Fruit fly (Drosophila melanogaster) whole organism, embryonic: ENCODE data around the gene CG15296.

Source experiments
- ATbp ChIP-seq: fragments of 200-800 bp; sonication (Bioruptor generic); optimal IDR thresholded peaks from 2 replicates; lab custom pipeline; 2017; ENCODE audit warnings: missing biosample characterization, mild to moderate bottlenecking, missing genetic modification characterization, missing genetic modification reagents
- CG10147 ChIP-seq: fragments of 200-800 bp; sonication (Bioruptor generic); optimal IDR thresholded peaks from 2 replicates; lab custom pipeline; 2019; ENCODE audit warnings: missing biosample characterization, mild to moderate bottlenecking, missing genetic modification characterization, moderate library complexity
- CG10274 ChIP-seq: fragments of 200-800 bp; sonication (Bioruptor generic); optimal IDR thresholded peaks from 3 replicates; lab custom pipeline; 2017; ENCODE audit warnings: missing biosample characterization, mild to moderate bottlenecking, missing genetic modification characterization
- CG10979 ChIP-seq: fragments of 200-800 bp; sonication (Bioruptor generic); optimal IDR thresholded peaks from 2 replicates; lab custom pipeline; 2018; ENCODE audit warnings: missing biosample characterization, mild to moderate bottlenecking, missing genetic modification characterization, moderate library complexity
- CG11398 ChIP-seq: fragments of 200-800 bp; sonication (Bioruptor generic); optimal IDR thresholded peaks from 2 replicates; lab custom pipeline; 2016; ENCODE audit warnings: missing biosample characterization, missing genetic modification characterization
- CG12769 ChIP-seq: fragments of 200-800 bp; sonication (Bioruptor generic); optimal IDR thresholded peaks from 2 replicates; lab custom pipeline; 2019; ENCODE audit warnings: missing biosample characterization, mild to moderate bottlenecking, missing genetic modification characterization, moderate library complexity
- CG13123 ChIP-seq: fragments of 200-800 bp; sonication (Bioruptor generic); optimal IDR thresholded peaks from 2 replicates; lab custom pipeline; 2016; ENCODE audit warnings: missing biosample characterization, missing genetic modification characterization
- CG13287 ChIP-seq: fragments of 200-800 bp; sonication (Bioruptor generic); IDR thresholded peaks from 2 replicates; pipeline ENCODE4 v1.3.6; 2022; ENCODE audit warnings: missing biosample characterization, missing genetic modification characterization; ENCODE audit not compliant: partially characterized antibody
- CG13775 ChIP-seq: fragments of 200-800 bp; sonication (Bioruptor generic); optimal IDR thresholded peaks from 3 replicates; lab custom pipeline; 2017; ENCODE audit warnings: missing biosample characterization, mild to moderate bottlenecking, missing genetic modification characterization
- CG14965 ChIP-seq: fragments of 200-800 bp; sonication (Bioruptor generic); optimal IDR thresholded peaks from 2 replicates; lab custom pipeline; 2016; ENCODE audit warnings: missing biosample characterization, missing genetic modification characterization, borderline replicate concordance
- CG15479 ChIP-seq: fragments of 200-800 bp; sonication (Bioruptor generic); optimal IDR thresholded peaks from 3 replicates; lab custom pipeline; 2019; ENCODE audit warnings: missing biosample characterization, mild to moderate bottlenecking, missing genetic modification characterization, moderate library complexity
- CG16815 ChIP-seq: fragments of 200-800 bp; sonication (Bioruptor generic); optimal IDR thresholded peaks from 3 replicates; lab custom pipeline; 2017; ENCODE audit warnings: missing biosample characterization, mild to moderate bottlenecking, missing genetic modification characterization
- CG17361 ChIP-seq: fragments of 200-800 bp; sonication (Bioruptor generic); IDR thresholded peaks from 3 replicates; pipeline ENCODE4 v1.3.6; 2022; ENCODE audit warnings: missing biosample characterization, missing genetic modification characterization
- CG17568 ChIP-seq: fragments of 200-800 bp; sonication (Bioruptor generic); optimal IDR thresholded peaks from 2 replicates; lab custom pipeline; 2018; ENCODE audit warnings: missing biosample characterization, mild to moderate bottlenecking, missing genetic modification characterization, moderate library complexity
- CG18764 ChIP-seq: fragments of 200-800 bp; sonication (Bioruptor generic); optimal IDR thresholded peaks from 3 replicates; lab custom pipeline; 2016; ENCODE audit warnings: missing biosample characterization, missing genetic modification characterization
- CG2199 ChIP-seq: fragments of 200-800 bp; sonication (Bioruptor generic); IDR thresholded peaks from 3 replicates; pipeline ENCODE4 v1.3.6; 2022; ENCODE audit warnings: missing biosample characterization, missing genetic modification characterization
- CG2202 ChIP-seq: fragments of 200-800 bp; sonication (Bioruptor generic); optimal IDR thresholded peaks from 2 replicates; lab custom pipeline; 2018; ENCODE audit warnings: missing biosample characterization, mild to moderate bottlenecking, missing genetic modification characterization
- CG32772 ChIP-seq: fragments of 200-800 bp; sonication (Bioruptor generic); IDR thresholded peaks from 2 replicates; pipeline ENCODE4 v1.3.6; 2022; ENCODE audit warnings: missing biosample characterization, missing genetic modification characterization
- CG42726 ChIP-seq: fragments of 200-800 bp; sonication (Bioruptor generic); IDR thresholded peaks from 2 replicates; pipeline ENCODE4 v1.3.6; 2022; ENCODE audit warnings: missing biosample characterization, missing genetic modification characterization; ENCODE audit not compliant: partially characterized antibody
- CG6765 ChIP-seq: fragments of 200-800 bp; sonication (Bioruptor generic); optimal IDR thresholded peaks from 3 replicates; lab custom pipeline; 2017; ENCODE audit warnings: missing biosample characterization, mild to moderate bottlenecking, missing genetic modification characterization
- D19B ChIP-seq: fragments of 200-800 bp; sonication (Bioruptor generic); optimal IDR thresholded peaks from 2 replicates; lab custom pipeline; 2017; ENCODE audit warnings: missing biosample characterization, mild to moderate bottlenecking, missing genetic modification characterization
- Doc2 ChIP-seq: fragments of 200-800 bp; sonication (Bioruptor generic); IDR thresholded peaks from 2 replicates; pipeline ENCODE4 v1.3.6; 2022; ENCODE audit warnings: missing biosample characterization, missing genetic modification characterization
- Dp ChIP-seq: fragments of 200-800 bp; sonication (Bioruptor generic); optimal IDR thresholded peaks from 2 replicates; lab custom pipeline; 2018; ENCODE audit warnings: missing biosample characterization, mild to moderate bottlenecking, missing genetic modification characterization, moderate library complexity
- Gug ChIP-seq: fragments of 200-800 bp; sonication (Bioruptor generic); IDR thresholded peaks from 4 replicates; pipeline ENCODE4 v1.3.6; 2022; ENCODE audit warnings: missing biosample characterization, missing genetic modification characterization
- HLHmδ ChIP-seq: fragments of 200-800 bp; sonication (Bioruptor generic); optimal IDR thresholded peaks from 2 replicates; lab custom pipeline; 2018; ENCODE audit warnings: missing biosample characterization, mild to moderate bottlenecking, missing genetic modification characterization, moderate library complexity
- Hey ChIP-seq: fragments of 200-800 bp; sonication (Bioruptor generic); optimal IDR thresholded peaks from 3 replicates; lab custom pipeline; 2018; ENCODE audit warnings: missing biosample characterization, mild to moderate bottlenecking, missing genetic modification characterization
- Jarid2 ChIP-seq: fragments of 200-800 bp; sonication (Bioruptor generic); optimal IDR thresholded peaks from 3 replicates; lab custom pipeline; 2017; ENCODE audit warnings: mild to moderate bottlenecking, missing biosample characterization, missing genetic modification reagents, missing genetic modification characterization
- Neu2 ChIP-seq: fragments of 200-800 bp; sonication (Bioruptor generic); optimal IDR thresholded peaks from 3 replicates; lab custom pipeline; 2016; ENCODE audit warnings: missing biosample characterization, missing genetic modification characterization, borderline replicate concordance
- NfI ChIP-seq: fragments of 200-800 bp; sonication (Bioruptor generic); optimal IDR thresholded peaks from 3 replicates; lab custom pipeline; 2018; ENCODE audit warnings: missing biosample characterization, mild to moderate bottlenecking, missing genetic modification characterization, moderate library complexity
- Poxn ChIP-seq: fragments of 200-800 bp; sonication (Bioruptor generic); IDR thresholded peaks from 2 replicates; pipeline ENCODE4 v1.3.6; 2022; ENCODE audit warnings: missing biosample characterization, missing genetic modification characterization
- Sry-δ ChIP-seq: fragments of 200-800 bp; sonication (Bioruptor generic); optimal IDR thresholded peaks from 2 replicates; lab custom pipeline; 2016; ENCODE audit warnings: missing biosample characterization, missing genetic modification characterization
- Tbp ChIP-seq: fragments of >200 bp; optimal IDR thresholded peaks from 2 replicates; lab custom pipeline; 2018; ENCODE audit warnings: missing biosample characterization, missing genetic modification characterization
- YL-1 ChIP-seq: fragments of 200-800 bp; sonication (Bioruptor generic); optimal IDR thresholded peaks from 3 replicates; lab custom pipeline; 2017; ENCODE audit warnings: missing biosample characterization, mild to moderate bottlenecking, missing genetic modification characterization
- ash1 ChIP-seq: fragments of 200-800 bp; sonication (Bioruptor generic); optimal IDR thresholded peaks from 2 replicates; lab custom pipeline; 2018; ENCODE audit warnings: missing biosample characterization, mild to moderate bottlenecking, missing genetic modification characterization
- bigmax ChIP-seq: fragments of 200-800 bp; sonication (Bioruptor generic); optimal IDR thresholded peaks from 2 replicates; lab custom pipeline; 2018; ENCODE audit warnings: missing biosample characterization, mild to moderate bottlenecking, missing genetic modification characterization
- chm ChIP-seq: fragments of 200-800 bp; sonication (Bioruptor generic); IDR thresholded peaks from 2 replicates; pipeline ENCODE4 v1.3.6; 2022; ENCODE audit warnings: missing biosample characterization, missing genetic modification characterization
- eyg ChIP-seq: fragments of 200-800 bp; sonication (Bioruptor generic); optimal IDR thresholded peaks from 3 replicates; lab custom pipeline; 2016; ENCODE audit warnings: missing biosample characterization, missing genetic modification characterization
- fd3F ChIP-seq: fragments of 200-800 bp; sonication (Bioruptor generic); optimal IDR thresholded peaks from 2 replicates; lab custom pipeline; 2018; ENCODE audit warnings: missing biosample characterization, mild to moderate bottlenecking, missing genetic modification characterization, moderate library complexity
- gce ChIP-seq: fragments of 200-800 bp; sonication (Bioruptor generic); IDR thresholded peaks from 3 replicates; pipeline ENCODE4 v1.3.6; 2022; ENCODE audit warnings: missing biosample characterization, missing genetic modification characterization
- gro ChIP-seq: fragments of 200-800 bp; sonication (Bioruptor generic); optimal IDR thresholded peaks from 2 replicates; lab custom pipeline; 2016; ENCODE audit warnings: missing biosample characterization, missing genetic modification characterization
- gsb-n ChIP-seq: fragments of 200-800 bp; sonication (Bioruptor generic); optimal IDR thresholded peaks from 3 replicates; lab custom pipeline; 2018; ENCODE audit warnings: missing biosample characterization, mild to moderate bottlenecking, missing genetic modification characterization
- h ChIP-seq: fragments of >200 bp; optimal IDR thresholded peaks from 2 replicates; lab custom pipeline; 2017
- insv ChIP-seq, 2 experiments: fragments of 200-800 bp; sonication (Bioruptor generic); optimal IDR thresholded peaks; 3 replicates each; lab custom pipeline; 2016 to 2018; ENCODE audit warnings: missing biosample characterization in 2 of 2, missing genetic modification characterization in 2 of 2
- jumu ChIP-seq: fragments of 200-800 bp; sonication (Bioruptor generic); optimal IDR thresholded peaks from 3 replicates; lab custom pipeline; 2016; ENCODE audit warnings: missing biosample characterization, missing genetic modification characterization
- pita ChIP-seq: fragments of 200-800 bp; sonication (Bioruptor generic); optimal IDR thresholded peaks from 2 replicates; lab custom pipeline; 2017; ENCODE audit warnings: missing biosample characterization, mild to moderate bottlenecking, missing genetic modification characterization
- rib ChIP-seq: fragments of 200-800 bp; sonication (Bioruptor generic); IDR thresholded peaks from 2 replicates; pipeline ENCODE4 v1.3.6; 2022; ENCODE audit warnings: missing biosample characterization, missing genetic modification characterization
- run ChIP-seq: fragments of 200-800 bp; sonication (Bioruptor generic); optimal IDR thresholded peaks from 3 replicates; lab custom pipeline; 2018; ENCODE audit warnings: missing biosample characterization, mild to moderate bottlenecking, missing genetic modification characterization
- sc ChIP-seq, 3 experiments: fragments of >200 bp in 2 of 3; fragments of 200-800 bp in 1 of 3; sonication (Bioruptor generic) in 1 of 3; optimal IDR thresholded peaks; 2 replicates in 2 of 3; 3 replicates in 1 of 3; lab custom pipeline; 2017; ENCODE audit warnings: mild to moderate bottlenecking in 1 of 3, missing biosample characterization in 1 of 3, missing genetic modification characterization in 1 of 3, missing genetic modification reagents in 1 of 3
- sug ChIP-seq: fragments of 200-800 bp; optimal IDR thresholded peaks from 2 replicates; lab custom pipeline; 2019; ENCODE audit warnings: missing biosample characterization, mild to moderate bottlenecking, missing genetic modification characterization, moderate library complexity

Gene CG15296

DNA sequence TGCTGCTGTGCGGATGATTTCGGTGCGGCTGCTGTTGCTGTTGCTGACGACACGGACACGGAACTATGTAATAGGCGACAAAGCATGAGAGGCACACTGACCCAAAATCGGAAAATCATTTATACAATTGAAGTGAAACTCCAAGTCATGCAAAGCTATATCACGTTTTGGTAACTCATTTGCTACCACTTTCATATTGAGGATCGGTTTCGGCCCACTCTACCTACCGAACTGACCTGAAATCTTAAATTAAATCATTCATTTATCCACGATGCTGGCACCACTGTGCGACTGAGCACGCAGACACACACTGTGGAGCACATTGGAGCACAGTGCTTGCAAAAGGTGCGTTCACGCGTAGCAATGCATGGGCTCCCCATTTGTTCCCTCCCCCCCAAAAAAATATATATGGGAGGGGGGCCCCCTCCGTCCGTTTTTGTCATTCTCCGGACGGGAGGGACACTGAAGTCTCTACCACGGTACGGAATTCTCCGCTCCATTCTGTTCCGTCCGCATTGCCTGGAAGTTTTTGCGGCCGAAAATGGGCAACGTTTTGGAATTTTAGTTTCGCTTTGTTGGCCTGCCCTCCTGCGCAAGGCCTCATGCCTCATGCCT, 3.9 kb upstream of the CG15296 start (continued):
- TF ChIP-seq CG17361 (0 out of 3 replicates have a peak, but pooled peaks have one; percentile 32), gsb-n (tag; lab: Kevin White, UChicago) (peak; percentile 33), CG10147 (peak; percentile 2), fd3F (GFP tag; lab: Kevin White, UChicago) (no peak), Jarid2 (GFP tag; lab: Kevin White, UChicago) (peak; percentile 26), CG11398 (no peak), CG16815 (no peak), CG10979 (tag; lab: Kevin White, UChicago) (peak; percentile 55), run (tag; lab: Kevin White, UChicago) (no peak), h (lab: Kevin White, UChicago) (no peak), CG10274 (GFP tag; lab: Kevin White, UChicago) (no peak), bigmax (GFP tag; lab: Kevin White, UChicago) (no peak), Hey (tag; lab: Kevin White, UChicago) (no peak), CG18764 (GFP tag; lab: Kevin White, UChicago) (peak; percentile 10), ATbp (GFP tag; lab: Kevin White, UChicago) (peak; percentile 64), sc (optimal IDR thresholded peaks at IDR 0.05; lab: Kevin White, UChicago) (no peak), sc (GFP tag; optimal IDR thresholded peaks at IDR 0.05; lab: Kevin White, UChicago) (peak; percentile 35), CG13775 (GFP tag; lab: Kevin White, UChicago) (no peak), CG42726 (GFP tag; lab: Robert Waterston, UW) (no peak), Gug (0 out of 4 replicates have a peak, but pooled peaks have one; percentile 19), CG2202 (tag; lab: Kevin White, UChicago) (no peak), rib (no peak), Poxn (GFP tag; lab: Robert Waterston, UW) (no peak), eyg (GFP tag; lab: Kevin White, UChicago) (no peak), chm (GFP tag; lab: Robert Waterston, UW) (no peak), CG12769 (peak; percentile 77), CG2199 (GFP tag; lab: Robert Waterston, UW) (no peak), CG6765 (GFP tag; lab: Kevin White, UChicago) (no peak), YL-1 (GFP tag; lab: Kevin White, UChicago) (no peak), Dp (no peak), gce (GFP tag; lab: Robert Waterston, UW) (0 out of 3 replicates have a peak, but pooled peaks have one; percentile 56), Tbp (GFP tag; lab: Kevin White, UChicago) (no peak), NfI (GFP tag; lab: Kevin White, UChicago) (peak; percentile 23), CG15479 (GFP tag; lab: Kevin White, UChicago) (no peak), D19B (no peak), CG13123 (GFP tag; lab: Kevin White, UChicago) (no peak), CG13287 (GFP tag; lab: Robert Waterston, UW) (no peak), insv (GFP tag; optimal IDR thresholded peaks at IDR 0.05; lab: Kevin White, UChicago) (no peak), gro (GFP tag; lab: Kevin White, UChicago) (no peak), Neu2 (GFP tag; lab: Kevin White, UChicago) (no peak), ash1 (GFP tag; lab: Kevin White, UChicago) (no peak), Sry-δ (GFP tag; lab: Kevin White, UChicago) (no peak), Doc2 (GFP tag; lab: Robert Waterston, UW) (no peak), sug (no peak), jumu (GFP tag; lab: Kevin White, UChicago) (peak; percentile 23), pita (GFP tag; lab: Kevin White, UChicago) (no peak), CG14965 (GFP tag; lab: Kevin White, UChicago) (no peak), HLHmδ (GFP tag; lab: Kevin White, UChicago) (no peak), CG17568 (GFP tag; lab: Kevin White, UChicago) (no peak), CG32772 (GFP tag; lab: Robert Waterston, UW) (peak; percentile 31; the same call in 1 of the 2 replicates)
